Fruit fly (Drosophila melanogaster): ENCODE data around the gene Ing3.
A peak's percentile ranks its signal among the peaks of the same experiment; 100 is the strongest.

Gene Ing3

dm6 chrX:18665715-18666267 lies 12.9 kb upstream of the Ing3 start:
- TF ChIP-seq N (GFP tag; optimal IDR thresholded peaks at IDR 0.05), result no peak
- no peak for TF ChIP-seq Rel (GFP tag; optimal IDR thresholded peaks at IDR 0.05)
- TF ChIP-seq Rel (tag; optimal IDR thresholded peaks at IDR 0.05), result no peak
- no peak for TF ChIP-seq h (GFP tag; optimal IDR thresholded peaks at IDR 0.05)
- no peak for TF ChIP-seq dsf (GFP tag; optimal IDR thresholded peaks at IDR 0.05; ENCODE audit: borderline replicate concordance)
- no peak for TF ChIP-seq psq (GFP tag; optimal IDR thresholded peaks at IDR 0.05)
- TF ChIP-seq GATAd (GFP tag; optimal IDR thresholded peaks at IDR 0.05), result no peak
- no peak for TF ChIP-seq ey (GFP tag; optimal IDR thresholded peaks at IDR 0.05)
- no peak for TF ChIP-seq fru (GFP tag; optimal IDR thresholded peaks at IDR 0.05)
- no peak for TF ChIP-seq Vsx2 (GFP tag; optimal IDR thresholded peaks at IDR 0.05; ENCODE audit: partially characterized antibody)
- no peak for TF ChIP-seq Dfd (GFP tag; optimal IDR thresholded peaks at IDR 0.05)
- no peak for TF ChIP-seq br (GFP tag; optimal IDR thresholded peaks at IDR 0.05)
- no peak for TF ChIP-seq Dif (GFP tag; optimal IDR thresholded peaks at IDR 0.05; ENCODE audit: partially characterized antibody)
- TF ChIP-seq Sp1 (GFP tag; optimal IDR thresholded peaks at IDR 0.05), result no peak

- no peak for TF ChIP-seq Hnf4 (GFP tag; optimal IDR thresholded peaks at IDR 0.05)
- no peak for TF ChIP-seq Myc (optimal IDR thresholded peaks at IDR 0.05)
- TF ChIP-seq GATAd (GFP tag; optimal IDR thresholded peaks at IDR 0.05), result no peak
- no peak for TF ChIP-seq pan (optimal IDR thresholded peaks at IDR 0.05)
- no peak for TF ChIP-seq Abd-B (GFP tag; optimal IDR thresholded peaks at IDR 0.05)
- TF ChIP-seq CG32264 (GFP tag; optimal IDR thresholded peaks at IDR 0.05), result no peak
- TF ChIP-seq sage (GFP tag; optimal IDR thresholded peaks at IDR 0.05), result no peak
- TF ChIP-seq psq (GFP tag; optimal IDR thresholded peaks at IDR 0.05), result no peak
- TF ChIP-seq Dfd (GFP tag; optimal IDR thresholded peaks at IDR 0.05), result no peak
- TF ChIP-seq N (GFP tag; optimal IDR thresholded peaks at IDR 0.05), result no peak
- TF ChIP-seq ey (GFP tag; optimal IDR thresholded peaks at IDR 0.05), result no peak
- no peak for TF ChIP-seq Sp1 (GFP tag; optimal IDR thresholded peaks at IDR 0.05)
- no peak for TF ChIP-seq dsf (GFP tag; optimal IDR thresholded peaks at IDR 0.05; ENCODE audit: borderline replicate concordance)
- no peak for TF ChIP-seq lola (GFP tag; optimal IDR thresholded peaks at IDR 0.05)
- no peak for TF ChIP-seq Hr83 (GFP tag; optimal IDR thresholded peaks at IDR 0.05; ENCODE audit: poor library complexity, severe bottlenecking)
Observed at dm6 chrX:18663362-18663761, 10.5 kb upstream of the Ing3 start.

dm6 chrX:18662053-18662452 lies 9.2 kb upstream of the Ing3 start, which contains the start of gene CG6696:
Gene CG6696 (minus strand): TSS chrX:18662153.
- no peak for TF ChIP-seq Rel (GFP tag; optimal IDR thresholded peaks at IDR 0.05)
- TF ChIP-seq Rel (tag; optimal IDR thresholded peaks at IDR 0.05), result no peak
- TF ChIP-seq Abd-B (GFP tag; optimal IDR thresholded peaks at IDR 0.05), result no peak
- TF ChIP-seq rgr (GFP tag; optimal IDR thresholded peaks at IDR 0.05), result no peak

dm6 chrX:18657502-18657947 lies 4.6 kb upstream of the Ing3 start, which contains the start of gene fu:
Gene fu (plus strand): TSS chrX:18657755.
- TF ChIP-seq Hr78 (GFP tag; optimal IDR thresholded peaks at IDR 0.05) (no peak), Vsx2 (GFP tag; optimal IDR thresholded peaks at IDR 0.05; ENCODE audit: partially characterized antibody) (no peak), woc (GFP tag; optimal IDR thresholded peaks at IDR 0.05) (peak; percentile 56), HLH106 (tag; optimal IDR thresholded peaks at IDR 0.05) (peak; percentile 43), Myc (optimal IDR thresholded peaks at IDR 0.05) (peak; percentile 73), dsf (GFP tag; optimal IDR thresholded peaks at IDR 0.05; ENCODE audit: borderline replicate concordance) (no peak), OdsH (GFP tag; optimal IDR thresholded peaks at IDR 0.05) (no peak), CG9705 (GFP tag; optimal IDR thresholded peaks at IDR 0.05) (no peak), psq (GFP tag; optimal IDR thresholded peaks at IDR 0.05) (peak; percentile 1), N (GFP tag; optimal IDR thresholded peaks at IDR 0.05) (no peak), foxo (GFP tag; optimal IDR thresholded peaks at IDR 0.05) (peak in 1 of 2 experiments; percentile 24), rgr (GFP tag; optimal IDR thresholded peaks at IDR 0.05) (peak; percentile 35), Rel (GFP tag; optimal IDR thresholded peaks at IDR 0.05) (no peak), Rel (tag; optimal IDR thresholded peaks at IDR 0.05) (peak; percentile 54), Sp1 (GFP tag; optimal IDR thresholded peaks at IDR 0.05) (peak; percentile 11), tai (GFP tag; optimal IDR thresholded peaks at IDR 0.05) (no peak)

dm6 chrX:18657012-18657411 lies 4.1 kb upstream of the Ing3 start, which contains the start of gene CG6659:
Gene CG6659 (minus strand): TSS chrX:18657286.
- no peak for TF ChIP-seq rgr (GFP tag; optimal IDR thresholded peaks at IDR 0.05)
- peak; percentile 46 for TF ChIP-seq woc (GFP tag; optimal IDR thresholded peaks at IDR 0.05)
- no peak for TF ChIP-seq br (GFP tag; optimal IDR thresholded peaks at IDR 0.05)
- no peak for TF ChIP-seq HLH106 (tag; optimal IDR thresholded peaks at IDR 0.05)
- TF ChIP-seq sv (GFP tag; optimal IDR thresholded peaks at IDR 0.05), result no peak
- TF ChIP-seq dl (GFP tag; optimal IDR thresholded peaks at IDR 0.05; ENCODE audit: insufficient read depth in 1 of 2, partially characterized antibody in 2 of 2), result no peak
- TF ChIP-seq Rel (GFP tag; optimal IDR thresholded peaks at IDR 0.05), result no peak
- TF ChIP-seq Rel (tag; optimal IDR thresholded peaks at IDR 0.05), result peak; percentile 88
- no peak for TF ChIP-seq Dfd (GFP tag; optimal IDR thresholded peaks at IDR 0.05)
- TF ChIP-seq Hnf4 (GFP tag; optimal IDR thresholded peaks at IDR 0.05), result no peak
- no peak for TF ChIP-seq pan (optimal IDR thresholded peaks at IDR 0.05)
- TF ChIP-seq usp (GFP tag; optimal IDR thresholded peaks at IDR 0.05), result no peak
- TF ChIP-seq GATAd (GFP tag; optimal IDR thresholded peaks at IDR 0.05), result no peak
- TF ChIP-seq OdsH (GFP tag; optimal IDR thresholded peaks at IDR 0.05), result no peak
- no peak for TF ChIP-seq dsf (GFP tag; optimal IDR thresholded peaks at IDR 0.05; ENCODE audit: borderline replicate concordance)
- TF ChIP-seq brk (GFP tag; optimal IDR thresholded peaks at IDR 0.05), result no peak
- TF ChIP-seq foxo (GFP tag; optimal IDR thresholded peaks at IDR 0.05), result no peak

Data from whole organism, wandering third instar larva.